Worm (Caenorhabditis elegans): ENCODE measurements around the gene zyg-12.
"Not testable (repeated sequence)": the region's sequence is repeated elsewhere in the genome, so short reads cannot be mapped to it uniquely, and the experiment has no call there.

ce11 chrII:4928367-4928766, 21.3 kb upstream of the zyg-12 start:
- not testable (repeated sequence) for TF ChIP-seq klf-2 (GFP tag; conservative IDR thresholded peaks at IDR 0.05); med-1 (GFP tag; optimal IDR thresholded peaks at IDR 0.05; ENCODE audit: insufficient read depth)

Data from whole organism, midembryonic.